Worm (Caenorhabditis elegans): ENCODE results near the gene C34C12.2.

DNA sequence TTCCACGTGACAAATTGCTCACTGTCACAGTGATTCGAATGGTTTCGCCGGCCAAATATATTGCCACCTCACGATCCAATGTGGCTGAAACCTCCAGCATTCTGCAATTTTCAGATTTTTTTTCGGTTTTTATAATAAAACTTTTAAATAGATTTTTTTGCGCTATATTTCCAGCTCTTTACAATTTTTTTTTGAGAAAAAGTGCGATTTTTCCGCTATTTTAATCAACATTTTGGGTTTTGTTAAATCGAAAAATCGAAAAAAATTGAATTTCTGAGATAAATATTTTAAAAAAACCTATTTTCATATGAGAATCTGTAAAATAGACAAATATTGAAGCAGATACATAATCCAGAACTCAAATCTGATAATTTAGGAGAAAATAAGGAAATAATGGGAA, 45.4 kb downstream of the C34C12.2 start, which contains the start of gene M01F1.9:
- TF ChIP-seq sea-2 (GFP tag; IDR thresholded peaks at IDR 0.05) (no peak), ama-1 (optimal IDR thresholded peaks at IDR 0.05) (no peak), ama-1 (GFP tag; optimal IDR thresholded peaks at IDR 0.05) (no peak)

Measured in whole organism, young adult.